Fruit fly (Drosophila melanogaster) whole organism, wandering third instar larva: Measurements from ENCODE around the gene CG43880.

Experiments used
- OdsH ChIP-seq: fragments of 200-800 bp; sonication (Bioruptor generic); optimal IDR thresholded peaks from 2 replicates; lab custom pipeline; 2016; ENCODE audit warnings: missing biosample characterization, mild to moderate bottlenecking, missing genetic modification characterization
- pan ChIP-seq: fragments of >200 bp; optimal IDR thresholded peaks from 2 replicates; lab custom pipeline; 2017

DNA sequence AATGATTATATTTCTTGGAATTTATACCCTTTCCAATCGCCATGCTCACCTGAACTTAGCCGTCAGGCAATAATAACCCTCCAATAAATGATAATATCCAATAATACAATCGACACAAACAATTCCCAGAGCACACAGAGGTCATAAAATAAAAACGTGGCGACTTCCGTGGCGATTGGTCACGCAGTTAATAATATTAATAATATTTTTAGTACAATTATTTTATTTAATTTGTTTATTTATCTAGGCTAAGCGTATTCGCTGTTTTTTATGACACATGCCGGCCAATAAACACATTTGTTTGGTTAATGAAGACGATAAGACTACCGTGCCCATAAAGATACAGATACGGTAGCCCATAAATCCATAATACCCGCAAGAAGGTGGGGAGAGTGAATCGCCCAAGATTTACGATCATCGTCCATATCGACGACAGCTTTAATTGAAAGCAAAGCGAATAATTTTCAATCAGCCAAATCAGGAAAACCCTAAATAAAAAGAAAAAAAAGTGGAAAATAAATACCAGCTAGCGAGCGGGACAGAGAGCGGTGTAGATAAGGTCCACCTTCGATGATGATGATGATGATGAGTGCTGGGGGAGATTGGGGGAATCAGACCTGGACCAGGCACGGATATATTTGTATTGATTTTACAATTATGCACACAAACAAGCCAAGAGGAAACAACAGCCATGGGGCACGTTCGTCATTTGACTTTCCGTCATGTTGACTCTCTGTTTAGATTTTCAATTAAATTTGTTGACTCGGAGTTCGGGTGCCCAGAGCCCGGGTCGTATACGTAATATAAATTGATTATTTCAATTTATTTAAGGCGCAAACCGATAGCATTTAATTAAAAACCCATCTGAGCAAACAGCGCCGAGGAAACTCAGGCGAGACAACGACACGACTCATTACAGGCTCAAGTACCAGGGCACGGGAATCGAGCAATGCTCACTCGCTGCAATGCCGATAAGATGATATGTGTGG is 14.9 kb upstream of the CG43880 start:
- TF ChIP-seq pan (lab: Kevin White, UChicago) (no peak), OdsH (GFP tag; lab: Kevin White, UChicago) (no peak)
